Fruit fly (Drosophila melanogaster): Measurements from ENCODE around the gene CG17111.

DNA sequence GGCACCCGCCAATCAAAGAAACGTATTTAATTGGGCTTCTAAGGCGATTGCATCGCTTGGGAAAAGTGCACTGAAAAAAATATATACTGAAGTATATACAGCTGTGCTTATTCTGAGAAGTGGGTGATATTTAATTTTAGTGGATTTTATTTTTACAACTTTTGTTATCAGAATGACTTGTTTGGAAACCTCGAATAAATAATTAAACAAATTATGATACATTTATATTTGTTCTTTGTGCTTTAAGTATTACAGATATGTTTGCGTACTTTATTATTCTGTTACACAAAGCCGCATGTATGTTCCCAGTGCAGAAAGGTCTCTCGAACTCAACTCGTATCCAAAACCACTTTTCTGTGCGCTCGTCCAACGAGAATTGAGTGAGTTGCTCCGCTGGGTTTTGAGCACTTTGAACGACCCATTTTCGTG lies 18.4 kb downstream of the CG17111 start:
- no peak for TF ChIP-seq Sin3A (optimal IDR thresholded peaks at IDR 0.05)
- TF ChIP-seq h (optimal IDR thresholded peaks at IDR 0.05) = no peak
- no peak for TF ChIP-seq insv (optimal IDR thresholded peaks at IDR 0.05)
- no peak for TF ChIP-seq Myc (optimal IDR thresholded peaks at IDR 0.05)
- no peak for TF ChIP-seq ttk (optimal IDR thresholded peaks at IDR 0.05)
